Worm (Caenorhabditis elegans) whole organism, young adult: ENCODE results near the gene R148.3.
A peak's percentile ranks its signal among the peaks of the same experiment; 100 is the strongest.

Experiments
- B0019.2 ChIP-seq: fragments of 200-800 bp; sonication (Bioruptor generic); conservative IDR thresholded peaks from 2 replicates; pipeline ENCODE4 v1.3.6; 2022; ENCODE audit warnings: missing genetic modification reagents, missing genetic modification characterization, missing compliant biosample characterization
- B0035.1 ChIP-seq: sonication (generic microtip); optimal IDR thresholded peaks from 2 replicates; lab custom pipeline; 2016; ENCODE audit warnings: missing genetic modification characterization, mild to moderate bottlenecking, missing compliant biosample characterization, missing genotype, missing genetic modification reagents
- B0261.1 ChIP-seq: sonication (generic microtip); optimal IDR thresholded peaks from 2 replicates; lab custom pipeline; 2016; ENCODE audit warnings: mild to moderate bottlenecking, missing genetic modification characterization, moderate library complexity, missing compliant biosample characterization
- F49E8.2 ChIP-seq: sonication (generic microtip); optimal IDR thresholded peaks from 3 replicates; lab custom pipeline; 2017; ENCODE audit warnings: missing genetic modification characterization, mild to moderate bottlenecking, missing compliant biosample characterization, antibody characterized with exemption, moderate library complexity; ENCODE audit not compliant: insufficient read depth
- F57A8.1 ChIP-seq: fragments of 200-800 bp; sonication (Bioruptor generic); optimal IDR thresholded peaks from 2 replicates; lab custom pipeline; 2018; ENCODE audit warnings: mild to moderate bottlenecking, missing genetic modification characterization, moderate library complexity, missing compliant biosample characterization
- K11D2.4 ChIP-seq: fragments of 200-800 bp; sonication (Bioruptor generic); IDR thresholded peaks from 2 replicates; pipeline ENCODE4 v1.3.6; 2022; ENCODE audit warnings: missing genetic modification reagents, missing genetic modification characterization, missing compliant biosample characterization
- T26A5.8 ChIP-seq: sonication (generic microtip); optimal IDR thresholded peaks from 2 replicates; lab custom pipeline; 2016; ENCODE audit warnings: missing genetic modification characterization, missing compliant biosample characterization
- Y53G8AR.9 ChIP-seq: fragments of 200-800 bp; sonication (Bioruptor generic); conservative IDR thresholded peaks from 2 replicates; pipeline ENCODE4 v1.3.6; 2022; ENCODE audit warnings: missing genetic modification reagents, missing genetic modification characterization, missing compliant biosample characterization
- Y67H2A.10 ChIP-seq: fragments of 200-800 bp; sonication (Bioruptor generic); conservative IDR thresholded peaks from 2 replicates; pipeline ENCODE4 v1.3.6; 2022; ENCODE audit warnings: missing genetic modification reagents, missing genetic modification characterization, missing compliant biosample characterization
- ZK185.1 ChIP-seq: sonication (generic microtip); optimal IDR thresholded peaks from 2 replicates; lab custom pipeline; 2016; ENCODE audit warnings: mild to moderate bottlenecking, missing genetic modification characterization, missing compliant biosample characterization; ENCODE audit not compliant: poor library complexity, severe bottlenecking
- akir-1 ChIP-seq: fragments of 200-800 bp; sonication (Bioruptor generic); optimal IDR thresholded peaks from 2 replicates; lab custom pipeline; 2018; ENCODE audit warnings: mild to moderate bottlenecking, missing genetic modification characterization, moderate library complexity, missing compliant biosample characterization
- aptf-3 ChIP-seq: fragments of 200-800 bp; sonication (Bioruptor generic); IDR thresholded peaks from 2 replicates; pipeline ENCODE4 v1.3.6; 2022; ENCODE audit warnings: missing genetic modification characterization, missing compliant biosample characterization
- ccch-3 ChIP-seq: fragments of 200-800 bp; sonication (Bioruptor generic); optimal IDR thresholded peaks from 2 replicates; lab custom pipeline; 2018; ENCODE audit warnings: mild to moderate bottlenecking, missing genetic modification characterization, missing compliant biosample characterization
- ceh-91 ChIP-seq: fragments of 200-800 bp; sonication (Bioruptor generic); IDR thresholded peaks from 2 replicates; pipeline ENCODE4 v1.3.6; 2022; ENCODE audit warnings: missing genetic modification reagents, missing genetic modification characterization, missing compliant biosample characterization
- egl-44 ChIP-seq: fragments of 200-800 bp; sonication (Bioruptor generic); IDR thresholded peaks from 2 replicates; pipeline ENCODE4 v1.3.6; 2022; ENCODE audit warnings: missing genetic modification reagents, missing genetic modification characterization, missing compliant biosample characterization
- him-1 ChIP-seq: sonication (generic microtip); optimal IDR thresholded peaks from 2 replicates; lab custom pipeline; 2016; ENCODE audit warnings: missing genotype, missing genetic modification reagents, missing genetic modification characterization, missing compliant biosample characterization
- hmg-1.2 ChIP-seq: fragments of 200-800 bp; sonication (Bioruptor generic); IDR thresholded peaks from 2 replicates; pipeline ENCODE4 v1.3.6; 2022; ENCODE audit warnings: missing genetic modification reagents, missing genetic modification characterization, missing compliant biosample characterization
- let-526 ChIP-seq: fragments of 200-800 bp; sonication (Bioruptor generic); IDR thresholded peaks from 2 replicates; pipeline ENCODE4 v1.3.6; 2022; ENCODE audit warnings: missing genetic modification reagents, missing genetic modification characterization, missing compliant biosample characterization
- let-607 ChIP-seq, 2 experiments: fragments of 200-800 bp in 1 of 2; sonication (Bioruptor generic) in 1 of 2; sonication (generic microtip) in 1 of 2; optimal IDR thresholded peaks; 2 replicates each; lab custom pipeline; 2016 to 2018; ENCODE audit warnings: mild to moderate bottlenecking in 2 of 2, missing compliant biosample characterization in 2 of 2, missing genetic modification characterization in 2 of 2, moderate library complexity in 2 of 2, missing genotype in 1 of 2
- lir-1 ChIP-seq: fragments of 200-800 bp; sonication (Bioruptor generic); conservative IDR thresholded peaks from 2 replicates; pipeline ENCODE4 v1.3.6; 2022; ENCODE audit warnings: missing genetic modification reagents, missing genetic modification characterization, missing compliant biosample characterization
- madf-3 ChIP-seq: fragments of 200-800 bp; sonication (Bioruptor generic); IDR thresholded peaks from 2 replicates; pipeline ENCODE4 v1.3.6; 2022; ENCODE audit warnings: missing genetic modification reagents, missing genetic modification characterization, missing compliant biosample characterization
- madf-6 ChIP-seq: fragments of 200-800 bp; sonication (Bioruptor generic); IDR thresholded peaks from 2 replicates; pipeline ENCODE4 v1.3.6; 2022; ENCODE audit warnings: missing genetic modification reagents, missing genetic modification characterization, missing compliant biosample characterization
- mel-28 ChIP-seq: sonication (generic microtip); optimal IDR thresholded peaks from 2 replicates; lab custom pipeline; 2016; ENCODE audit warnings: borderline replicate concordance, mild to moderate bottlenecking, missing genetic modification characterization, missing compliant biosample characterization
- nfya-1 ChIP-seq: sonication (generic microtip); optimal IDR thresholded peaks from 2 replicates; lab custom pipeline; 2017; ENCODE audit warnings: antibody characterized with exemption, missing compliant biosample characterization, missing genetic modification characterization, borderline replicate concordance; ENCODE audit not compliant: insufficient read depth
- nfya-2 ChIP-seq: fragments of 200-800 bp; sonication (Bioruptor generic); IDR thresholded peaks from 2 replicates; pipeline ENCODE4 v1.3.6; 2022; ENCODE audit warnings: missing genetic modification reagents, missing genetic modification characterization, missing compliant biosample characterization
- nhr-120 ChIP-seq: fragments of 200-800 bp; sonication (Bioruptor generic); IDR thresholded peaks from 2 replicates; pipeline ENCODE4 v1.3.6; 2022; ENCODE audit warnings: missing genetic modification characterization, missing compliant biosample characterization
- nhr-90 ChIP-seq: sonication (generic microtip); optimal IDR thresholded peaks from 2 replicates; lab custom pipeline; 2016; ENCODE audit warnings: missing genotype, mild to moderate bottlenecking, missing genetic modification characterization, missing compliant biosample characterization
- pbrm-1 ChIP-seq: fragments of 200-800 bp; sonication (Bioruptor generic); IDR thresholded peaks from 2 replicates; pipeline ENCODE4 v1.3.6; 2022; ENCODE audit warnings: missing genetic modification reagents, missing genetic modification characterization, missing compliant biosample characterization
- rcor-1 ChIP-seq: fragments of 200-800 bp; sonication (Bioruptor generic); IDR thresholded peaks from 2 replicates; pipeline ENCODE4 v1.3.6; 2022; ENCODE audit warnings: missing genetic modification reagents, missing genetic modification characterization, missing compliant biosample characterization
- rec-8 ChIP-seq, 2 experiments: sonication (generic microtip); optimal IDR thresholded peaks; 2 replicates each; lab custom pipeline; 2016; ENCODE audit warnings: mild to moderate bottlenecking in 2 of 2, missing genetic modification characterization in 2 of 2, missing genetic modification reagents in 2 of 2, missing genotype in 2 of 2, missing biosample characterization in 1 of 2, missing compliant biosample characterization in 1 of 2, moderate library complexity in 1 of 2
- rpc-1 ChIP-seq, 2 experiments: fragments of 150-350 bp in 1 of 2; sonication (generic microtip) in 1 of 2; optimal IDR thresholded peaks; 2 replicates each; lab custom pipeline; 2014 to 2018; ENCODE audit warnings: missing biosample characterization in 1 of 2, missing genetic modification characterization in 1 of 2, missing genetic modification reagents in 1 of 2, missing genotype in 1 of 2
- sdz-38 ChIP-seq: sonication (generic microtip); optimal IDR thresholded peaks from 2 replicates; lab custom pipeline; 2016; ENCODE audit warnings: missing genotype, missing genetic modification characterization, missing compliant biosample characterization
- tbp1 ChIP-seq: fragments of 200-800 bp; sonication (Bioruptor generic); optimal IDR thresholded peaks from 2 replicates; lab custom pipeline; 2018; ENCODE audit warnings: mild to moderate bottlenecking, missing genetic modification characterization, missing compliant biosample characterization
- xnd-1 ChIP-seq: sonication (generic microtip); optimal IDR thresholded peaks from 2 replicates; lab custom pipeline; 2016; ENCODE audit warnings: missing genotype, missing genetic modification reagents, missing genetic modification characterization, missing compliant biosample characterization
- zim-3 ChIP-seq: sonication (generic microtip); optimal IDR thresholded peaks from 2 replicates; lab custom pipeline; 2017; ENCODE audit warnings: mild to moderate bottlenecking, missing genetic modification characterization, moderate library complexity, missing compliant biosample characterization
- ztf-3 ChIP-seq: fragments of 200-800 bp; sonication (Bioruptor generic); optimal IDR thresholded peaks from 2 replicates; lab custom pipeline; 2018; ENCODE audit warnings: mild to moderate bottlenecking, missing genetic modification characterization, missing compliant biosample characterization

Gene R148.3

ce11 chrIII:3185232-3185631 lies 10.1 kb downstream of the R148.3 start:
- TF ChIP-seq rpc-1 (optimal IDR thresholded peaks at IDR 0.05; lab: Kevin White, UChicago), result no peak
- TF ChIP-seq rpc-1 (tag; optimal IDR thresholded peaks at IDR 0.05; lab: Kevin White, UChicago), result peak; percentile 64
- peak; percentile 76 for TF ChIP-seq tbp1 (GFP tag; lab: Kevin White, UChicago)
- TF ChIP-seq pbrm-1 (GFP tag; lab: Robert Waterston, UW), result no peak
- 0 out of 2 replicates have a peak, but pooled peaks have one; percentile 20 for TF ChIP-seq hmg-1.2
- no peak for TF ChIP-seq madf-6 (GFP tag; lab: Robert Waterston, UW)
- TF ChIP-seq B0261.1 (tag; lab: Kevin White, UChicago), result peak; percentile 50

- TF ChIP-seq him-1 (tag; lab: Kevin White, UChicago) (peak; percentile 15), tbp1 (GFP tag; lab: Kevin White, UChicago) (peak; percentile 71), let-607 (tag; optimal IDR thresholded peaks at IDR 0.05; lab: Kevin White, UChicago) (no peak)
These were observed 10.8 kb downstream of the R148.3 start, which contains the start of gene mks-1 for ce11 chrIII:3185980-3186379. Gene mks-1, plus strand, starts transcription at chrIII:3186280.

ce11 chrIII:3188564-3188963 lies 13.4 kb downstream of the R148.3 start:
- TF ChIP-seq zim-3 (tag; lab: Kevin White, UChicago), result no peak
- no peak for TF ChIP-seq lir-1 (GFP tag; lab: Robert Waterston, UW)
- no peak for TF ChIP-seq T26A5.8
- no peak for TF ChIP-seq B0035.1
- peak; percentile 36 for TF ChIP-seq rpc-1 (optimal IDR thresholded peaks at IDR 0.05; lab: Kevin White, UChicago)
- TF ChIP-seq rpc-1 (tag; optimal IDR thresholded peaks at IDR 0.05; lab: Kevin White, UChicago), result peak; percentile 66
- no peak for TF ChIP-seq rcor-1 (GFP tag; lab: Robert Waterston, UW)
- TF ChIP-seq akir-1, result no peak
- TF ChIP-seq ceh-91 (GFP tag; lab: Robert Waterston, UW), result no peak
- no peak for TF ChIP-seq ccch-3 (GFP tag; lab: Kevin White, UChicago)
- TF ChIP-seq rec-8 (tag; optimal IDR thresholded peaks at IDR 0.05; lab: Kevin White, UChicago), result no peak
- peak; percentile 54 for TF ChIP-seq B0261.1 (tag; lab: Kevin White, UChicago)
- no peak for TF ChIP-seq nhr-90
- no peak for TF ChIP-seq Y53G8AR.9 (GFP tag; lab: Robert Waterston, UW)
- TF ChIP-seq ztf-3 (GFP tag; lab: Kevin White, UChicago), result no peak
- no peak for TF ChIP-seq xnd-1 (tag; lab: Kevin White, UChicago)
- no peak for TF ChIP-seq sdz-38 (tag; lab: Kevin White, UChicago)
- no peak for TF ChIP-seq let-526 (GFP tag; lab: Robert Waterston, UW)
- no peak for TF ChIP-seq aptf-3 (GFP tag; lab: Robert Waterston, UW)
- TF ChIP-seq mel-28, result no peak
- TF ChIP-seq tbp1 (GFP tag; lab: Kevin White, UChicago), result peak; percentile 80
- no peak for TF ChIP-seq K11D2.4 (GFP tag; lab: Robert Waterston, UW)
- TF ChIP-seq nfya-2 (GFP tag; lab: Robert Waterston, UW), result no peak

- peak; percentile 25 for TF ChIP-seq rpc-1 (optimal IDR thresholded peaks at IDR 0.05; lab: Kevin White, UChicago)
- TF ChIP-seq rpc-1 (tag; optimal IDR thresholded peaks at IDR 0.05; lab: Kevin White, UChicago), result peak; percentile 58
- TF ChIP-seq Y67H2A.10 (GFP tag; lab: Robert Waterston, UW), result no peak
- TF ChIP-seq B0261.1 (tag; lab: Kevin White, UChicago), result peak; percentile 46
- TF ChIP-seq madf-3 (GFP tag; lab: Robert Waterston, UW), result no peak
- peak; percentile 78 for TF ChIP-seq tbp1 (GFP tag; lab: Kevin White, UChicago)
- TF ChIP-seq sdz-38 (tag; lab: Kevin White, UChicago), result no peak
- no peak for TF ChIP-seq T26A5.8
- no peak for TF ChIP-seq F57A8.1
- TF ChIP-seq ZK185.1 (tag; lab: Kevin White, UChicago), result no peak
- TF ChIP-seq egl-44 (GFP tag; lab: Robert Waterston, UW), result no peak
- no peak for TF ChIP-seq nhr-120 (GFP tag; lab: Robert Waterston, UW)
- TF ChIP-seq aptf-3 (GFP tag; lab: Robert Waterston, UW), result no peak
- TF ChIP-seq B0019.2, result no peak
- TF ChIP-seq nfya-1 (tag; lab: Kevin White, UChicago), result no peak
- no peak for TF ChIP-seq F49E8.2
These were observed 15.5 kb downstream of the R148.3 start for ce11 chrIII:3190660-3191059.
